Fruit fly (Drosophila melanogaster): ENCODE data around the gene CG31391.

CG31391 gene

dm6 chr3R:10714498-10714897, 9.6 kb upstream of the CG31391 start, which contains the start of gene CG4073 (continued):
- TF ChIP-seq hth (optimal IDR thresholded peaks at IDR 0.05) (no peak), CG11695 (GFP tag; IDR thresholded peaks at IDR 0.05) (no peak), D (optimal IDR thresholded peaks at IDR 0.05) (no peak), D (GFP tag; optimal IDR thresholded peaks at IDR 0.05) (no peak)

DNA sequence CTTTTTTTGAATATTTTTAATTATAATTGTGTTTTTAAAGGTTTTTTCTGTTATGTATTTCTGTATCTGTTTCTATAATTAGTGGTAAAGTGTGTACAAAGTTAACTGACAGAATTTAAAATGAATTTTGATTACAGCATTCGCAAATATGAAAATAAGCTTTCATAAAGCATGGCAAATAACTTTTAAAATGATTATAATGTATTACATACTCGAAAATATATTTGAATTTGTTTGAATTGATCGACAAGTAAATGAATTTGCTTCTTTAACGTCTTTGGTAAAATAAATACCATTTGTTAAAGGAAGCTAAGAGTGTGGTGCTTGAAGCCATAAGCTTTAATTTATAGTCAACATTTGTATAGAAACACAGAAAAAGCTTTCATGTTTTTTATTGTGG, 6.3 kb upstream of the CG31391 start, which contains the start of gene CG14689:
Gene CG14689 (minus strand): TSS at position 101 of the 400 bp plus-strand sequence.
- TF ChIP-seq CG11504 (tag; optimal IDR thresholded peaks at IDR 0.05) (peak; percentile 81), ci (GFP tag; IDR thresholded peaks at IDR 0.05) (no peak)

DNA sequence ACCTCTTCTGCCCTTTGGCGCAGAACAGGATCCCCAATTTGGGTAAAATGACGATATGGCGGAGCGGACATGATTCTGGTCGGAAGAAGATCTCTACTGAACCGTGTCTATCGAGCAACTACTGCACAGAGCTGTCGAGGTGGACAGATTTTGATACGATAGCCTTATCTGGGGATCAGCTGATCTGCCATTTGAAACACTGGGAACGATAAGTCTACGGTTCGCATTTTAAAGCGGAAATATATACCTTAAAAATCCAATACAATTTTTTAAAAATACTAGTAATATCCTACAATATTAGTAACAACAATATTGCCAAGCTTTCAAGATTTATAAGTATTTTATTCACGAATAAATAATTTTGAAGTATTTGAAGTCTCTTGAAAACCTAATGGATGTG, 4.4 kb upstream of the CG31391 start, which contains the start of gene CG31373:
Gene CG31373 (minus strand): TSS at position 101 of the 400 bp plus-strand sequence.
- no peak for TF ChIP-seq tll (GFP tag; optimal IDR thresholded peaks at IDR 0.05)
- peak in 1 of 2 experiments; percentile 12 for TF ChIP-seq crp (GFP tag; optimal IDR thresholded peaks at IDR 0.05)
- peak; percentile 61 for TF ChIP-seq CG8388 (GFP tag; optimal IDR thresholded peaks at IDR 0.05)

DNA sequence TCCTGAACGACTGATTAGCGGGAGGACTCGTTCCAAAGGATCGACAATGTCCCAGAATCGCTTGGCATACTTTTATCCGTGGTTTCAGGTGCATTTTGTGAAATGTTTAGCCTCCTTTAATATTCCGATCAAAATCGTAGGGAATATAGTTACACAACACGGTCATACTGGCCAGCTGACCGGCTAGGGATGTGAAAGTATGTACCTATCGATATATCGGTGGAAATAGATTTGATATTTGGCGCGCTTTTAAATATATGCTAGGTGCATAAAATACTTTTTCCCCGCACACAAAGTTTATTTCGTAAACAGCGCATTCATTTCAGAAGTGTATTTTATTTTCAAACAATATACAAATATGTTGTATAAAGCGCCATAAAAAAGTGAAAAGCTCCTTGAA, 3.3 kb upstream of the CG31391 start, which contains the start of gene CG31278:
Gene CG31278 (minus strand): TSS at position 172 of the 400 bp plus-strand sequence.
- peak; percentile 92 for TF ChIP-seq Sry-δ (GFP tag; optimal IDR thresholded peaks at IDR 0.05)
- no peak for TF ChIP-seq chm (GFP tag; IDR thresholded peaks at IDR 0.05)
- no peak for TF ChIP-seq Spps (tag; optimal IDR thresholded peaks at IDR 0.05)
- TF ChIP-seq gro (GFP tag; optimal IDR thresholded peaks at IDR 0.05): no peak
- TF ChIP-seq run (tag; optimal IDR thresholded peaks at IDR 0.05): no peak
- peak; percentile 74 for TF ChIP-seq CG16813 (GFP tag; IDR thresholded peaks at IDR 0.05; ENCODE audit: partially characterized antibody)
- TF ChIP-seq CG3065 (GFP tag; optimal IDR thresholded peaks at IDR 0.05): no peak
- peak; percentile 81 for TF ChIP-seq CG34224 (GFP tag; IDR thresholded peaks at IDR 0.05; ENCODE audit: partially characterized antibody)
- no peak for TF ChIP-seq CG6813 (GFP tag; optimal IDR thresholded peaks at IDR 0.05)
- no peak for TF ChIP-seq caup (GFP tag; optimal IDR thresholded peaks at IDR 0.05; ENCODE audit: severe bottlenecking)
- no peak for TF ChIP-seq gcm (GFP tag; optimal IDR thresholded peaks at IDR 0.05)
- no peak for TF ChIP-seq gcm2 (GFP tag; optimal IDR thresholded peaks at IDR 0.05)
- no peak for TF ChIP-seq Gug (GFP tag; IDR thresholded peaks at IDR 0.05)
- TF ChIP-seq Ets97D (GFP tag; optimal IDR thresholded peaks at IDR 0.05): peak; percentile 22
- TF ChIP-seq Scr (GFP tag; IDR thresholded peaks at IDR 0.05; ENCODE audit: partially characterized antibody): peak; percentile 83
- no peak for TF ChIP-seq CG8924 (tag; optimal IDR thresholded peaks at IDR 0.05)
- TF ChIP-seq CG10979 (tag; optimal IDR thresholded peaks at IDR 0.05): no peak
- no peak for TF ChIP-seq CG9932 (GFP tag; IDR thresholded peaks at IDR 0.05)
- TF ChIP-seq odd (GFP tag; optimal IDR thresholded peaks at IDR 0.05): no peak
- peak; percentile 79 for TF ChIP-seq knrl (GFP tag; IDR thresholded peaks at IDR 0.05; ENCODE audit: partially characterized antibody)
- no peak for TF ChIP-seq en (GFP tag; optimal IDR thresholded peaks at IDR 0.05)
- TF ChIP-seq CG4617 (GFP tag; optimal IDR thresholded peaks at IDR 0.05; ENCODE audit: borderline replicate concordance): peak; percentile 66
- no peak for TF ChIP-seq HHEX (GFP tag; optimal IDR thresholded peaks at IDR 0.05)
- peak in 1 of 2 experiments; percentile 91 for TF ChIP-seq Pdp1 (GFP tag; optimal IDR thresholded peaks at IDR 0.05)
- TF ChIP-seq mld (GFP tag; IDR thresholded peaks at IDR 0.05; ENCODE audit: partially characterized antibody): 0 out of 3 replicates have a peak, but pooled peaks have one; percentile 53
- no peak for TF ChIP-seq CG7556 (GFP tag; optimal IDR thresholded peaks at IDR 0.05)
- no peak for TF ChIP-seq CG5245 (GFP tag; optimal IDR thresholded peaks at IDR 0.05)
- TF ChIP-seq tup (GFP tag; optimal IDR thresholded peaks at IDR 0.05): no peak
- no peak for TF ChIP-seq klu (GFP tag; IDR thresholded peaks at IDR 0.05)
- peak; percentile 64 for TF ChIP-seq CG2129 (GFP tag; IDR thresholded peaks at IDR 0.05; ENCODE audit: partially characterized antibody)
- no peak for TF ChIP-seq Sox102F (GFP tag; optimal IDR thresholded peaks at IDR 0.05)
- TF ChIP-seq Asciz (GFP tag; optimal IDR thresholded peaks at IDR 0.05): no peak
- no peak for TF ChIP-seq CG8281 (tag; optimal IDR thresholded peaks at IDR 0.05)
- no peak for TF ChIP-seq nom (GFP tag; optimal IDR thresholded peaks at IDR 0.05)
- no peak for TF ChIP-seq CG4854 (GFP tag; optimal IDR thresholded peaks at IDR 0.05)

All from whole organism, embryonic.